Worm (Caenorhabditis elegans) whole organism, L3 larva: Measurements from ENCODE around the gene nhr-110.

Experiments used
- R02D3.7 ChIP-seq: fragments of 150-350 bp; optimal IDR thresholded peaks from 2 replicates; lab custom pipeline; 2014; ENCODE audit warnings: missing biosample characterization, missing genetic modification characterization
- ZK546.5 ChIP-seq: sonication (generic microtip); optimal IDR thresholded peaks from 2 replicates; lab custom pipeline; 2017; ENCODE audit warnings: missing biosample characterization, missing genetic modification characterization
- aly-2 ChIP-seq: fragments of 150-350 bp; optimal IDR thresholded peaks from 2 replicates; lab custom pipeline; 2014; ENCODE audit warnings: missing biosample characterization, missing genetic modification characterization
- ama-1 ChIP-seq: fragments of 150-350 bp; optimal IDR thresholded peaks from 2 replicates; lab custom pipeline; 2018
- ceh-16 ChIP-seq: sonication (generic microtip); optimal IDR thresholded peaks from 2 replicates; lab custom pipeline; 2017; ENCODE audit warnings: missing biosample characterization, missing genetic modification characterization
- ceh-28 ChIP-seq: fragments of 150-350 bp; optimal IDR thresholded peaks from 2 replicates; lab custom pipeline; 2014; ENCODE audit warnings: missing biosample characterization, missing genetic modification reagents, missing genetic modification characterization
- ceh-82 ChIP-seq: fragments of 150-350 bp; optimal IDR thresholded peaks from 2 replicates; lab custom pipeline; 2014; ENCODE audit warnings: missing biosample characterization, missing genetic modification characterization
- ceh-9 ChIP-seq: sonication (generic microtip); optimal IDR thresholded peaks from 2 replicates; lab custom pipeline; 2018; ENCODE audit warnings: missing biosample characterization, missing genetic modification characterization
- egl-27 ChIP-seq: sonication (generic microtip); optimal IDR thresholded peaks from 4 replicates; lab custom pipeline; 2017; ENCODE audit warnings: missing biosample characterization, missing genetic modification reagents, missing genetic modification characterization
- egl-5 ChIP-seq: fragments of 150-350 bp; optimal IDR thresholded peaks from 2 replicates; lab custom pipeline; 2017; ENCODE audit warnings: missing biosample characterization, missing genetic modification reagents, missing genetic modification characterization, inconsistent platforms
- elt-1 ChIP-seq: fragments of 150-350 bp; optimal IDR thresholded peaks from 2 replicates; lab custom pipeline; 2014; ENCODE audit warnings: missing biosample characterization, missing genetic modification characterization
- elt-2 ChIP-seq: sonication (generic microtip); optimal IDR thresholded peaks from 2 replicates; lab custom pipeline; 2016; ENCODE audit warnings: missing genetic modification reagents, mild to moderate bottlenecking, missing genetic modification characterization, missing compliant biosample characterization
- elt-3 ChIP-seq, 3 experiments: fragments of 150-350 bp in 1 of 3; sonication (generic microtip) in 2 of 3; optimal IDR thresholded peaks; 2 replicates in 2 of 3; 4 replicates in 1 of 3; lab custom pipeline; 2014 to 2017; ENCODE audit warnings: missing biosample characterization in 3 of 3, missing genetic modification characterization in 3 of 3
- eor-1 ChIP-seq, 2 experiments: fragments of 150-350 bp; optimal IDR thresholded peaks; 2 replicates each; lab custom pipeline; 2014 to 2018; ENCODE audit warnings: missing biosample characterization in 2 of 2, missing genetic modification characterization in 2 of 2
- fkh-2 ChIP-seq: fragments of 150-350 bp; optimal IDR thresholded peaks from 2 replicates; lab custom pipeline; 2014; ENCODE audit warnings: missing biosample characterization, missing genetic modification reagents, missing genetic modification characterization
- fos-1 ChIP-seq: fragments of 150-350 bp; optimal IDR thresholded peaks from 2 replicates; lab custom pipeline; 2014; ENCODE audit warnings: missing biosample characterization, missing genetic modification characterization
- hmg-11 ChIP-seq: sonication (generic microtip); optimal IDR thresholded peaks from 2 replicates; lab custom pipeline; 2016; ENCODE audit warnings: missing genetic modification characterization, missing compliant biosample characterization
- jun-1 ChIP-seq: fragments of 150-350 bp; optimal IDR thresholded peaks from 2 replicates; lab custom pipeline; 2014; ENCODE audit warnings: missing biosample characterization, missing genetic modification reagents, missing genetic modification characterization
- lin-15B ChIP-seq: fragments of 150-350 bp; optimal IDR thresholded peaks from 2 replicates; lab custom pipeline; 2014; ENCODE audit warnings: missing biosample characterization, missing genetic modification characterization
- lin-39 ChIP-seq: fragments of 150-350 bp; optimal IDR thresholded peaks from 2 replicates; lab custom pipeline; 2018; ENCODE audit warnings: missing biosample characterization, missing genetic modification reagents, missing genetic modification characterization
- lsy-12 ChIP-seq: sonication (generic microtip); optimal IDR thresholded peaks from 2 replicates; lab custom pipeline; 2016; ENCODE audit warnings: mild to moderate bottlenecking, missing genetic modification characterization, missing compliant biosample characterization
- mdl-1 ChIP-seq: fragments of 150-350 bp; optimal IDR thresholded peaks from 2 replicates; lab custom pipeline; 2014; ENCODE audit warnings: missing biosample characterization, missing genetic modification characterization
- mml-1 ChIP-seq: fragments of 150-350 bp; sonication (generic microtip); optimal IDR thresholded peaks from 3 replicates; lab custom pipeline; 2014; ENCODE audit warnings: missing biosample characterization, missing genetic modification characterization
- nfya-1 ChIP-seq: sonication (generic microtip); optimal IDR thresholded peaks from 2 replicates; lab custom pipeline; 2017; ENCODE audit warnings: missing genetic modification characterization, mild to moderate bottlenecking, missing compliant biosample characterization, antibody characterized with exemption, moderate library complexity; ENCODE audit not compliant: insufficient read depth
- nhr-11 ChIP-seq: fragments of 150-350 bp; optimal IDR thresholded peaks from 2 replicates; lab custom pipeline; 2014; ENCODE audit warnings: missing biosample characterization, missing genetic modification characterization
- nhr-12 ChIP-seq: fragments of 150-350 bp; optimal IDR thresholded peaks from 2 replicates; lab custom pipeline; 2014; ENCODE audit warnings: missing biosample characterization, missing genetic modification characterization
- nhr-23 ChIP-seq: fragments of 150-350 bp; optimal IDR thresholded peaks from 2 replicates; lab custom pipeline; 2014; ENCODE audit warnings: missing biosample characterization, missing genetic modification reagents, missing genetic modification characterization
- nhr-237 ChIP-seq: fragments of 150-350 bp; optimal IDR thresholded peaks from 2 replicates; lab custom pipeline; 2014; ENCODE audit warnings: missing biosample characterization, missing genetic modification characterization
- nhr-25 ChIP-seq: sonication (generic microtip); optimal IDR thresholded peaks from 2 replicates; lab custom pipeline; 2017; ENCODE audit warnings: missing biosample characterization, missing genetic modification characterization
- nhr-28 ChIP-seq: fragments of 150-350 bp; optimal IDR thresholded peaks from 2 replicates; lab custom pipeline; 2014; ENCODE audit warnings: missing biosample characterization, missing genetic modification characterization
- nhr-43 ChIP-seq: sonication (generic microtip); optimal IDR thresholded peaks from 2 replicates; lab custom pipeline; 2016; ENCODE audit warnings: mild to moderate bottlenecking, missing genetic modification characterization, missing compliant biosample characterization; ENCODE audit not compliant: poor library complexity, severe bottlenecking
- nhr-67 ChIP-seq: fragments of 150-350 bp; optimal IDR thresholded peaks from 2 replicates; lab custom pipeline; 2014; ENCODE audit warnings: missing biosample characterization, missing genetic modification characterization
- nhr-76 ChIP-seq: fragments of 150-350 bp; sonication (generic microtip); optimal IDR thresholded peaks from 5 replicates; lab custom pipeline; 2014; ENCODE audit warnings: missing biosample characterization, missing genetic modification characterization
- pha-4 ChIP-seq: fragments of 150-350 bp; optimal IDR thresholded peaks from 2 replicates; lab custom pipeline; 2014; ENCODE audit warnings: missing biosample characterization, missing genetic modification reagents, missing genetic modification characterization
- pqm-1 ChIP-seq: fragments of 150-350 bp; optimal IDR thresholded peaks from 2 replicates; lab custom pipeline; 2017; ENCODE audit warnings: missing biosample characterization, missing genetic modification characterization, inconsistent platforms
- sea-2 ChIP-seq: fragments of 150-350 bp; sonication (generic microtip); optimal IDR thresholded peaks from 4 replicates; lab custom pipeline; 2014; ENCODE audit warnings: missing biosample characterization, missing genetic modification reagents, missing genetic modification characterization
- skn-1 ChIP-seq: fragments of 150-350 bp; optimal IDR thresholded peaks from 2 replicates; lab custom pipeline; 2014; ENCODE audit warnings: missing biosample characterization, missing genetic modification characterization
- snpc-4 ChIP-seq: fragments of 150-350 bp; optimal IDR thresholded peaks from 2 replicates; lab custom pipeline; 2014; ENCODE audit warnings: missing biosample characterization, missing genetic modification characterization
- tbx-2 ChIP-seq: sonication (generic microtip); optimal IDR thresholded peaks from 2 replicates; lab custom pipeline; 2016; ENCODE audit warnings: mild to moderate bottlenecking, missing genetic modification characterization, missing compliant biosample characterization
- unc-39 ChIP-seq: sonication (generic microtip); optimal IDR thresholded peaks from 4 replicates; lab custom pipeline; 2017; ENCODE audit warnings: missing biosample characterization, missing genetic modification characterization
- unc-62 ChIP-seq: fragments of 150-350 bp; sonication (generic microtip); optimal IDR thresholded peaks from 4 replicates; lab custom pipeline; 2014; ENCODE audit warnings: missing biosample characterization, missing genetic modification reagents, missing genetic modification characterization
- zag-1 ChIP-seq: fragments of 150-350 bp; optimal IDR thresholded peaks from 2 replicates; lab custom pipeline; 2014; ENCODE audit warnings: missing biosample characterization, missing genetic modification characterization
- ztf-11 ChIP-seq: fragments of 150-350 bp; optimal IDR thresholded peaks from 2 replicates; lab custom pipeline; 2014; ENCODE audit warnings: missing biosample characterization, missing genetic modification characterization
- ztf-4 ChIP-seq: fragments of 150-350 bp; optimal IDR thresholded peaks from 2 replicates; lab custom pipeline; 2014; ENCODE audit warnings: missing biosample characterization, missing genetic modification characterization

Gene nhr-110

ce11 chrV:1610097-1610496, 14.1 kb downstream of the nhr-110 start, which contains the start of gene nhr-177:
Gene nhr-177, plus strand, starts transcription at chrV:1610263.
- TF ChIP-seq skn-1 (tag; lab: Kevin White, UChicago), result peak; percentile 61
- peak; percentile 70 for TF ChIP-seq elt-2 (tag; lab: Kevin White, UChicago)
- no peak for TF ChIP-seq elt-3 (tag; optimal IDR thresholded peaks at IDR 0.05; lab: Kevin White, UChicago)
- TF ChIP-seq elt-1, result peak; percentile 34
- peak; percentile 18 for TF ChIP-seq pqm-1 (tag; lab: Kevin White, UChicago)
- no peak for TF ChIP-seq nhr-28 (tag; lab: Kevin White, UChicago)

DNA sequence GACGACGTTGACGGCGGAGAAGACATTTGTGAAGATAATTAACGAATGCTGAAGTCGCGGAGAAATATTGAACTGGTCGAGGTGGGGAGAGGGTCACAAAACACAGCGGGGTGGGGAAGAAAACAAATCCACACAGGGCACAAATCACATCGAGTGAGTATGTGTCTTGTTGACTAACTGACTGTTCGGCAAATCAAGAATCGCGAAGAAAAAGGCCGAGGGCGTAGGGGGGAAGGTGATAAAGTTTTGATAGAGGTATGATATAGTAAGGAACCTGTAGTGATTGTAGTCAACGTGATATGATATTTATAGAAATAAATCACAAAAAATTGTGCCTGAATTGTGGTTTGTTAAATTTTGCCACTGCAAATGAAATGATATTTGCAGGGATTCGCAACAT, 16.4 kb downstream of the nhr-110 start, which contains the start of gene nhr-178:
nhr-178 (minus strand) TSS at position 164 of the 400 bp plus-strand sequence.
- TF ChIP-seq ceh-16 (tag; lab: Kevin White, UChicago) (no peak), elt-3 (tag; optimal IDR thresholded peaks at IDR 0.05; lab: Kevin White, UChicago) (no peak), ztf-4 (tag; lab: Kevin White, UChicago) (no peak), mdl-1 (tag; lab: Kevin White, UChicago) (peak; percentile 13), eor-1 (tag; optimal IDR thresholded peaks at IDR 0.05; lab: Kevin White, UChicago) (no peak), nfya-1 (no peak), ceh-9 (tag; lab: Kevin White, UChicago) (no peak), ZK546.5 (no peak), ceh-28 (tag; lab: Kevin White, UChicago) (peak; percentile 49), R02D3.7 (tag; lab: Kevin White, UChicago) (no peak), nhr-12 (tag; lab: Kevin White, UChicago) (no peak), nhr-28 (tag; lab: Kevin White, UChicago) (no peak), nhr-25 (tag; lab: Kevin White, UChicago) (peak; percentile 9), mml-1 (tag; lab: Kevin White, UChicago) (no peak), zag-1 (tag; lab: Kevin White, UChicago) (no peak), skn-1 (tag; lab: Kevin White, UChicago) (no peak), tbx-2 (tag; lab: Kevin White, UChicago) (no peak), ama-1 (no peak), pha-4 (peak; percentile 34), elt-2 (tag; lab: Kevin White, UChicago) (peak; percentile 86), fkh-2 (no peak), nhr-43 (no peak), aly-2 (tag; lab: Kevin White, UChicago) (no peak), unc-62 (GFP tag; lab: Kevin White, UChicago) (no peak), nhr-76 (tag; lab: Kevin White, UChicago) (no peak), lin-15B (no peak), nhr-237 (tag; lab: Kevin White, UChicago) (no peak), snpc-4 (no peak), unc-39 (no peak), sea-2 (GFP tag; lab: Kevin White, UChicago) (no peak), jun-1 (tag; lab: Kevin White, UChicago) (peak; percentile 59), ztf-11 (tag; lab: Kevin White, UChicago) (no peak), lsy-12 (tag; lab: Kevin White, UChicago) (no peak), nhr-11 (tag; lab: Kevin White, UChicago) (no peak), elt-1 (no peak), hmg-11 (tag; lab: Kevin White, UChicago) (no peak), nhr-23 (tag; lab: Kevin White, UChicago) (peak; percentile 15), lin-39 (tag; lab: Kevin White, UChicago) (no peak), egl-5 (no peak), egl-27 (no peak), nhr-67 (tag; lab: Kevin White, UChicago) (no peak), ceh-82 (tag; lab: Kevin White, UChicago) (no peak), pqm-1 (tag; lab: Kevin White, UChicago) (peak; percentile 79), fos-1 (tag; lab: Kevin White, UChicago) (no peak)
